Worm (Caenorhabditis elegans): ENCODE measurements around the gene cpg-1.

- TF ChIP-seq aly-1 (tag; optimal IDR thresholded peaks at IDR 0.05) (no peak), hmg-4 (GFP tag; optimal IDR thresholded peaks at IDR 0.05) (no peak), ama-1 (optimal IDR thresholded peaks at IDR 0.05) (no peak), scrt-1 (GFP tag; IDR thresholded peaks at IDR 0.05) (no peak), tra-4 (tag; optimal IDR thresholded peaks at IDR 0.05) (no peak), ets-7 (tag; optimal IDR thresholded peaks at IDR 0.05) (no peak), sea-1 (GFP tag; conservative IDR thresholded peaks at IDR 0.05) (no peak), B0310.2 (tag; optimal IDR thresholded peaks at IDR 0.05) (no peak), flt-1 (GFP tag; IDR thresholded peaks at IDR 0.05) (no peak), ceh-13 (GFP tag; optimal IDR thresholded peaks at IDR 0.05) (no peak), ceh-36 (tag; optimal IDR thresholded peaks at IDR 0.05) (no peak)
These were observed 28.9 kb upstream of the cpg-1 start for ce11 chrIII:4460242-4460641.

All from whole organism, early embryonic.